Fruit fly (Drosophila melanogaster): ENCODE data around the gene Smr.

- TF ChIP-seq Hr96 (GFP tag; optimal IDR thresholded peaks at IDR 0.05), result no peak
- TF ChIP-seq Crg-1 (GFP tag; optimal IDR thresholded peaks at IDR 0.05), result no peak
- TF ChIP-seq Mnt (GFP tag; optimal IDR thresholded peaks at IDR 0.05), result peak; percentile 25
Measured at dm6 chrX:12741914-12742650, at the start of gene Smr.

Measured in whole organism, adult.